Fruit fly (Drosophila melanogaster): ENCODE data around the gene Stt3A.

Stt3A gene

dm6 chrX:21045448-21045941, 8.2 kb downstream of the Stt3A start (continued):
- TF ChIP-seq knrl (GFP tag; IDR thresholded peaks at IDR 0.05; ENCODE audit: partially characterized antibody), result no peak
- peak; percentile 18 for TF ChIP-seq CG6254 (GFP tag; optimal IDR thresholded peaks at IDR 0.05)
- TF ChIP-seq CG17612 (GFP tag; IDR thresholded peaks at IDR 0.05), result no peak
- TF ChIP-seq CG17912 (GFP tag; optimal IDR thresholded peaks at IDR 0.05), result no peak
- TF ChIP-seq crc (GFP tag; optimal IDR thresholded peaks at IDR 0.05), result no peak
- no peak for TF ChIP-seq repo (GFP tag; optimal IDR thresholded peaks at IDR 0.05)
- no peak for TF ChIP-seq CG9817 (tag; optimal IDR thresholded peaks at IDR 0.05)
- TF ChIP-seq ind (GFP tag; optimal IDR thresholded peaks at IDR 0.05), result no peak
- no peak for TF ChIP-seq wor (GFP tag; IDR thresholded peaks at IDR 0.05)
- no peak for TF ChIP-seq Mad (GFP tag; optimal IDR thresholded peaks at IDR 0.05)
- TF ChIP-seq BEAF-32 (GFP tag; optimal IDR thresholded peaks at IDR 0.05), result no peak
- no peak for TF ChIP-seq ham (GFP tag; IDR thresholded peaks at IDR 0.05)
- TF ChIP-seq Fer2 (tag; optimal IDR thresholded peaks at IDR 0.05), result no peak
- TF ChIP-seq CG17829 (tag; optimal IDR thresholded peaks at IDR 0.05), result peak; percentile 31
- no peak for TF ChIP-seq CkIIα-i1 (GFP tag; IDR thresholded peaks at IDR 0.05)
- TF ChIP-seq CG12219 (GFP tag; optimal IDR thresholded peaks at IDR 0.05), result no peak
- no peak for TF ChIP-seq tx (GFP tag; optimal IDR thresholded peaks at IDR 0.05)
- TF ChIP-seq CG18764 (GFP tag; optimal IDR thresholded peaks at IDR 0.05), result no peak
- no peak for TF ChIP-seq Myb (GFP tag; optimal IDR thresholded peaks at IDR 0.05)
- no peak for TF ChIP-seq bbx (GFP tag; IDR thresholded peaks at IDR 0.05; ENCODE audit: partially characterized antibody)
- no peak for TF ChIP-seq CG5953 (GFP tag; IDR thresholded peaks at IDR 0.05)
- TF ChIP-seq Oli (tag; optimal IDR thresholded peaks at IDR 0.05), result no peak
- no peak for TF ChIP-seq so (GFP tag; IDR thresholded peaks at IDR 0.05)
- peak; percentile 72 for TF ChIP-seq Deaf1 (tag; optimal IDR thresholded peaks at IDR 0.05)
- TF ChIP-seq dimm (GFP tag; IDR thresholded peaks at IDR 0.05), result no peak
- peak; percentile 23; the same call in 1 of the 2 replicates for TF ChIP-seq CG11696 (GFP tag; IDR thresholded peaks at IDR 0.05)
- TF ChIP-seq Blimp-1 (GFP tag; optimal IDR thresholded peaks at IDR 0.05), result peak; percentile 71
- no peak for TF ChIP-seq CG12236 (GFP tag; optimal IDR thresholded peaks at IDR 0.05)
- peak; percentile 3 for TF ChIP-seq CG2875 (GFP tag; optimal IDR thresholded peaks at IDR 0.05)
- TF ChIP-seq CG16813 (GFP tag; IDR thresholded peaks at IDR 0.05; ENCODE audit: partially characterized antibody), result no peak
- no peak for TF ChIP-seq CG7357 (GFP tag; IDR thresholded peaks at IDR 0.05)
- TF ChIP-seq amos (GFP tag; IDR thresholded peaks at IDR 0.05; ENCODE audit: partially characterized antibody), result no peak
- no peak for TF ChIP-seq eve (GFP tag; optimal IDR thresholded peaks at IDR 0.05)
- peak; percentile 11 for TF ChIP-seq CG13894 (tag; optimal IDR thresholded peaks at IDR 0.05)
- TF ChIP-seq CG7786 (GFP tag; optimal IDR thresholded peaks at IDR 0.05), result no peak
- no peak for TF ChIP-seq dpn (GFP tag; optimal IDR thresholded peaks at IDR 0.05)
- TF ChIP-seq jigr1 (GFP tag; IDR thresholded peaks at IDR 0.05), result no peak
- no peak for TF ChIP-seq CG8359 (GFP tag; optimal IDR thresholded peaks at IDR 0.05; ENCODE audit: borderline replicate concordance)
- TF ChIP-seq sens (GFP tag), result no peak
- TF ChIP-seq schlank (tag; optimal IDR thresholded peaks at IDR 0.05), result no peak
- TF ChIP-seq CG6175 (GFP tag; IDR thresholded peaks at IDR 0.05), result no peak
- no peak for TF ChIP-seq CG9609 (GFP tag; optimal IDR thresholded peaks at IDR 0.05)
- no peak for TF ChIP-seq CG10366 (GFP tag; IDR thresholded peaks at IDR 0.05)
- peak; percentile 46; the same call in 1 of the 3 replicates for TF ChIP-seq CG17361 (GFP tag; IDR thresholded peaks at IDR 0.05)
- no peak for TF ChIP-seq seq (GFP tag; IDR thresholded peaks at IDR 0.05)
- no peak for TF ChIP-seq sc (optimal IDR thresholded peaks at IDR 0.05)
- TF ChIP-seq sc (GFP tag; optimal IDR thresholded peaks at IDR 0.05), result no peak
- TF ChIP-seq chm (GFP tag; IDR thresholded peaks at IDR 0.05), result no peak
- no peak for TF ChIP-seq tin (GFP tag; optimal IDR thresholded peaks at IDR 0.05)
- no peak for TF ChIP-seq slou (GFP tag; optimal IDR thresholded peaks at IDR 0.05)
- peak; percentile 7 for TF ChIP-seq MTF-1 (GFP tag; optimal IDR thresholded peaks at IDR 0.05; ENCODE audit: borderline replicate concordance)
- TF ChIP-seq pho (GFP tag; optimal IDR thresholded peaks at IDR 0.05), result no peak
